Fruit fly (Drosophila melanogaster) whole organism, embryonic: ENCODE measurements around the gene MED27.

Experiments
- CG10654 ChIP-seq: fragments of 200-800 bp; sonication (Bioruptor generic); optimal IDR thresholded peaks from 2 replicates; lab custom pipeline; 2016; ENCODE audit warnings: missing biosample characterization, missing genetic modification characterization
- CG11085 ChIP-seq: fragments of 200-800 bp; sonication (Bioruptor generic); IDR thresholded peaks from 2 replicates; pipeline ENCODE4 v1.3.6; 2022; ENCODE audit warnings: missing biosample characterization, missing genetic modification characterization
- CG11696 ChIP-seq: fragments of 200-800 bp; sonication (Bioruptor generic); IDR thresholded peaks from 2 replicates; pipeline ENCODE4 v1.3.6; 2022; ENCODE audit warnings: missing biosample characterization, missing genetic modification characterization
- CG12104 ChIP-seq: fragments of 200-800 bp; sonication (Bioruptor generic); optimal IDR thresholded peaks from 3 replicates; lab custom pipeline; 2016; ENCODE audit warnings: missing biosample characterization, missing genetic modification characterization
- CG12155 ChIP-seq: fragments of 200-800 bp; sonication (Bioruptor generic); optimal IDR thresholded peaks from 3 replicates; lab custom pipeline; 2016; ENCODE audit warnings: missing biosample characterization, missing genetic modification characterization
- CG12769 ChIP-seq: fragments of 200-800 bp; sonication (Bioruptor generic); optimal IDR thresholded peaks from 2 replicates; lab custom pipeline; 2019; ENCODE audit warnings: missing biosample characterization, mild to moderate bottlenecking, missing genetic modification characterization, moderate library complexity
- CG12942 ChIP-seq: fragments of 200-800 bp; sonication (Bioruptor generic); optimal IDR thresholded peaks from 3 replicates; lab custom pipeline; 2016; ENCODE audit warnings: missing biosample characterization, missing genetic modification characterization
- CG13296 ChIP-seq: fragments of 200-800 bp; sonication (Bioruptor generic); optimal IDR thresholded peaks from 3 replicates; lab custom pipeline; 2018; ENCODE audit warnings: missing biosample characterization, mild to moderate bottlenecking, missing genetic modification characterization
- CG14860 ChIP-seq: fragments of 200-800 bp; sonication (Bioruptor generic); IDR thresholded peaks from 3 replicates; pipeline ENCODE4 v1.3.6; 2022; ENCODE audit warnings: missing biosample characterization, missing genetic modification characterization; ENCODE audit not compliant: partially characterized antibody
- CG17328 ChIP-seq: fragments of 200-800 bp; sonication (Bioruptor generic); IDR thresholded peaks from 2 replicates; pipeline ENCODE4 v1.3.6; 2022; ENCODE audit warnings: missing biosample characterization, missing genetic modification characterization
- CG31388 ChIP-seq: fragments of 200-800 bp; sonication (Bioruptor generic); optimal IDR thresholded peaks from 2 replicates; lab custom pipeline; 2016; ENCODE audit warnings: missing biosample characterization, missing genetic modification characterization
- CG31441 ChIP-seq: fragments of 200-800 bp; sonication (Bioruptor generic); IDR thresholded peaks from 2 replicates; pipeline ENCODE4 v1.3.6; 2022; ENCODE audit warnings: missing biosample characterization, missing genetic modification characterization
- CG3163 ChIP-seq: fragments of 200-800 bp; sonication (Bioruptor generic); optimal IDR thresholded peaks from 3 replicates; lab custom pipeline; 2016; ENCODE audit warnings: missing biosample characterization, missing genetic modification characterization
- CG3847 ChIP-seq: fragments of 200-800 bp; sonication (Bioruptor generic); IDR thresholded peaks from 2 replicates; pipeline ENCODE4 v1.3.6; 2022; ENCODE audit warnings: missing biosample characterization, missing genetic modification characterization
- CG6254 ChIP-seq: fragments of 200-800 bp; sonication (Bioruptor generic); optimal IDR thresholded peaks from 3 replicates; lab custom pipeline; 2017; ENCODE audit warnings: mild to moderate bottlenecking, missing biosample characterization, missing genetic modification reagents, missing genetic modification characterization
- CG7372 ChIP-seq: fragments of 200-800 bp; sonication (Bioruptor generic); IDR thresholded peaks from 2 replicates; pipeline ENCODE4 v1.3.6; 2022; ENCODE audit warnings: missing biosample characterization, missing genetic modification characterization
- CG7786 ChIP-seq: fragments of 200-800 bp; sonication (Bioruptor generic); optimal IDR thresholded peaks from 2 replicates; lab custom pipeline; 2016; ENCODE audit warnings: missing biosample characterization, missing genetic modification characterization
- CG7928 ChIP-seq: fragments of 200-800 bp; sonication (Bioruptor generic); optimal IDR thresholded peaks from 2 replicates; lab custom pipeline; 2017; ENCODE audit warnings: missing biosample characterization, mild to moderate bottlenecking, missing genetic modification characterization
- CG9437 ChIP-seq: fragments of 200-800 bp; sonication (Bioruptor generic); optimal IDR thresholded peaks from 2 replicates; lab custom pipeline; 2018; ENCODE audit warnings: missing biosample characterization, mild to moderate bottlenecking, missing genetic modification characterization
- H2.0 ChIP-seq: fragments of 200-800 bp; sonication (Bioruptor generic); IDR thresholded peaks from 2 replicates; pipeline ENCODE4 v1.3.6; 2022; ENCODE audit warnings: missing biosample characterization, missing genetic modification characterization
- Hr3 ChIP-seq: fragments of 200-800 bp; sonication (Bioruptor generic); optimal IDR thresholded peaks from 3 replicates; lab custom pipeline; 2016; ENCODE audit warnings: missing biosample characterization, missing genetic modification characterization
- Hsf ChIP-seq: fragments of 200-800 bp; sonication (Bioruptor generic); optimal IDR thresholded peaks from 3 replicates; lab custom pipeline; 2016; ENCODE audit warnings: missing biosample characterization, missing genetic modification characterization
- Lhr ChIP-seq: fragments of 200-800 bp; sonication (Bioruptor generic); optimal IDR thresholded peaks from 3 replicates; lab custom pipeline; 2017; ENCODE audit warnings: mild to moderate bottlenecking, missing biosample characterization, missing genetic modification reagents, missing genetic modification characterization
- Lim3 ChIP-seq: fragments of 200-800 bp; sonication (Bioruptor generic); IDR thresholded peaks from 2 replicates; pipeline ENCODE4 v1.3.6; 2022; ENCODE audit warnings: missing biosample characterization, missing genetic modification characterization
- MTF-1 ChIP-seq: fragments of 200-800 bp; sonication (Bioruptor generic); optimal IDR thresholded peaks from 2 replicates; lab custom pipeline; 2018; ENCODE audit warnings: missing biosample characterization, mild to moderate bottlenecking, missing genetic modification characterization, borderline replicate concordance
- Med ChIP-seq: fragments of 200-800 bp; sonication (Bioruptor generic); peaks from one replicate; lab custom pipeline; 2016; ENCODE audit warnings: missing biosample characterization, missing genetic modification characterization, mild to moderate bottlenecking, inconsistent platforms, moderate library complexity
- Myb ChIP-seq: fragments of 200-800 bp; sonication (Bioruptor generic); optimal IDR thresholded peaks from 2 replicates; lab custom pipeline; 2016; ENCODE audit warnings: missing biosample characterization, missing genetic modification characterization
- NC2β ChIP-seq: fragments of 200-800 bp; sonication (Bioruptor generic); optimal IDR thresholded peaks from 2 replicates; lab custom pipeline; 2016; ENCODE audit warnings: missing biosample characterization, missing genetic modification characterization
- Oaz ChIP-seq: fragments of 200-800 bp; sonication (Bioruptor generic); IDR thresholded peaks from 2 replicates; pipeline ENCODE4 v1.3.6; 2022; ENCODE audit warnings: missing biosample characterization, missing genetic modification characterization
- Optix ChIP-seq: fragments of 200-800 bp; sonication (Bioruptor generic); IDR thresholded peaks from 3 replicates; pipeline ENCODE4 v1.3.6; 2022; ENCODE audit warnings: missing biosample characterization, missing genetic modification characterization
- Poxn ChIP-seq: fragments of 200-800 bp; sonication (Bioruptor generic); IDR thresholded peaks from 2 replicates; pipeline ENCODE4 v1.3.6; 2022; ENCODE audit warnings: missing biosample characterization, missing genetic modification characterization
- Ptx1 ChIP-seq: fragments of 200-800 bp; sonication (Bioruptor generic); IDR thresholded peaks from 2 replicates; pipeline ENCODE4 v1.3.6; 2022; ENCODE audit warnings: missing biosample characterization, missing genetic modification characterization
- Vsx1 ChIP-seq: fragments of 200-800 bp; sonication (Bioruptor generic); optimal IDR thresholded peaks from 2 replicates; lab custom pipeline; 2017; ENCODE audit warnings: missing biosample characterization, mild to moderate bottlenecking, missing genetic modification characterization, missing genetic modification reagents
- al ChIP-seq: fragments of 200-800 bp; sonication (Bioruptor generic); IDR thresholded peaks from 2 replicates; pipeline ENCODE4 v1.3.6; 2022; ENCODE audit warnings: missing biosample characterization, missing genetic modification characterization
- ase ChIP-seq: fragments of 200-800 bp; sonication (Bioruptor generic); IDR thresholded peaks from 3 replicates; pipeline ENCODE4 v1.3.6; 2022; ENCODE audit warnings: missing biosample characterization, missing genetic modification characterization
- chinmo ChIP-seq: fragments of 200-800 bp; sonication (Bioruptor generic); IDR thresholded peaks from 4 replicates; pipeline ENCODE4 v1.3.6; 2022; ENCODE audit warnings: missing biosample characterization, missing genetic modification characterization; ENCODE audit not compliant: partially characterized antibody
- chm ChIP-seq: fragments of 200-800 bp; sonication (Bioruptor generic); IDR thresholded peaks from 2 replicates; pipeline ENCODE4 v1.3.6; 2022; ENCODE audit warnings: missing biosample characterization, missing genetic modification characterization
- crol ChIP-seq: fragments of 200-800 bp; sonication (Bioruptor generic); IDR thresholded peaks from 2 replicates; pipeline ENCODE4 v1.3.6; 2022; ENCODE audit warnings: missing biosample characterization, missing genetic modification characterization
- ham ChIP-seq: fragments of 200-800 bp; sonication (Bioruptor generic); IDR thresholded peaks from 2 replicates; pipeline ENCODE4 v1.3.6; 2022; ENCODE audit warnings: missing biosample characterization, missing genetic modification characterization
- hkb ChIP-seq, 2 experiments: fragments of 200-800 bp in 1 of 2; fragments of >200 bp in 1 of 2; sonication (Bioruptor generic) in 1 of 2; IDR thresholded peaks in 1 of 2; optimal IDR thresholded peaks in 1 of 2; 2 replicates each; pipeline versions ENCODE4 v1.3.6 to Lab custom; 2017 to 2022; ENCODE audit warnings: missing biosample characterization in 1 of 2, missing genetic modification characterization in 1 of 2
- lola ChIP-seq, 3 experiments: fragments of >200 bp in 2 of 3; fragments of 200-800 bp in 1 of 3; sonication (Bioruptor generic) in 1 of 3; optimal IDR thresholded peaks; 2 replicates each; lab custom pipeline; 2017 to 2019; ENCODE audit warnings: missing biosample characterization in 3 of 3, missing genetic modification characterization in 3 of 3, mild to moderate bottlenecking in 1 of 3, moderate library complexity in 1 of 3
- odd ChIP-seq: fragments of 200-800 bp; sonication (Bioruptor generic); optimal IDR thresholded peaks from 2 replicates; lab custom pipeline; 2017; ENCODE audit warnings: missing biosample characterization, mild to moderate bottlenecking, missing genetic modification characterization
- psq ChIP-seq: fragments of 200-800 bp; sonication (Bioruptor generic); optimal IDR thresholded peaks from 2 replicates; lab custom pipeline; 2017; ENCODE audit warnings: missing biosample characterization, missing genetic modification characterization
- salm ChIP-seq: fragments of 200-800 bp; sonication (Bioruptor generic); optimal IDR thresholded peaks from 2 replicates; lab custom pipeline; 2018; ENCODE audit warnings: missing biosample characterization, mild to moderate bottlenecking, missing genetic modification characterization
- slp2 ChIP-seq: fragments of 200-800 bp; sonication (Bioruptor generic); optimal IDR thresholded peaks from 2 replicates; lab custom pipeline; 2016; ENCODE audit warnings: missing biosample characterization, missing genetic modification characterization
- sna ChIP-seq: fragments of 200-800 bp; sonication (Bioruptor generic); IDR thresholded peaks from 2 replicates; pipeline ENCODE4 v1.3.6; 2022; ENCODE audit warnings: missing biosample characterization, missing genetic modification characterization; ENCODE audit not compliant: partially characterized antibody
- stwl ChIP-seq: fragments of 200-800 bp; sonication (Bioruptor generic); optimal IDR thresholded peaks from 3 replicates; lab custom pipeline; 2018; ENCODE audit warnings: missing biosample characterization, mild to moderate bottlenecking, missing genetic modification characterization, moderate library complexity
- tx ChIP-seq: fragments of 200-800 bp; sonication (Bioruptor generic); optimal IDR thresholded peaks from 2 replicates; lab custom pipeline; 2016; ENCODE audit warnings: missing biosample characterization, missing genetic modification characterization
- unc-4 ChIP-seq: fragments of 200-800 bp; sonication (Bioruptor generic); IDR thresholded peaks from 2 replicates; pipeline ENCODE4 v1.3.6; 2022; ENCODE audit warnings: missing biosample characterization, missing genetic modification characterization; ENCODE audit not compliant: partially characterized antibody
- zfh1 ChIP-seq: fragments of 200-800 bp; sonication (Bioruptor generic); IDR thresholded peaks from 3 replicates; pipeline ENCODE4 v1.3.6; 2022; ENCODE audit warnings: missing biosample characterization, missing genetic modification characterization

MED27 gene

DNA sequence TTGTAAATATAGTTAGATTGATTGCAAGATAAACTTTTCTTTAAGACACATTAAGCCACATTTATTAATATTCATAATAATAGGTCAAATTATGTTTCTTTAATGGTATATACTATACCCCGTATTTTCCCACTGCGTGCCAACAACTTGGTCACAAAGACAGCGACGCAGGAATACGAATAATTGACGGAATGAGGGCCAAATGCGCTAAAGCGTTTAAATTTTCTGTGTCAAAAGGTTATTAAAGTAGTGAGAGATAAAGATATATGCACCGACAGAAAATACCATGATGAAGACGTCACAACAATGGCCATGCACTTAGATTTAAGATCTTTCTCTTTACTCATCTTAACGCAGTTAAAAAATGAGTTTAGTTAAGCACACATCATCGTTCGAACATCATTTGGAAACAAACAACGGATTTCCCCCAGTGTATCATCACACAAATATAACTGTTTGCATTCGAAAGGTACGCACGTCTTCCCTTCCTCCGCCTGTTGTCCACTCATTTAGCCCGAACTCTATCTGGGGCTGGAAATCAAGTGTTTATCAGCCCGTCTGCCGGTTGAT lies 34.5 kb upstream of the MED27 start (continued):
- TF ChIP-seq chinmo (GFP tag; lab: Robert Waterston, UW) (no peak), CG10654 (GFP tag; lab: Kevin White, UChicago) (peak; percentile 40), Myb (GFP tag; lab: Kevin White, UChicago) (peak; percentile 53), NC2β (GFP tag; lab: Kevin White, UChicago) (peak; percentile 62), odd (peak; percentile 51), CG7786 (peak; percentile 70), zfh1 (GFP tag; lab: Robert Waterston, UW) (peak; percentile 74), CG31441 (GFP tag; lab: Robert Waterston, UW) (peak; percentile 79), CG12769 (peak; percentile 71), CG11696 (no peak), slp2 (peak; percentile 48), crol (GFP tag; lab: Robert Waterston, UW) (peak; percentile 82), tx (GFP tag; lab: Kevin White, UChicago) (peak; percentile 14), Poxn (no peak), CG3163 (GFP tag; lab: Kevin White, UChicago) (peak; percentile 52), CG11085 (GFP tag; lab: Robert Waterston, UW) (peak; percentile 48; the same call in 1 of the 2 replicates), salm (tag; lab: Kevin White, UChicago) (peak; percentile 16), CG7928 (no peak), CG7372 (GFP tag; lab: Robert Waterston, UW) (peak; percentile 55; the same call in 1 of the 2 replicates), Hsf (GFP tag; lab: Kevin White, UChicago) (peak; percentile 54), sna (no peak), psq (GFP tag; lab: Kevin White, UChicago) (no peak), ham (no peak), Ptx1 (GFP tag; lab: Robert Waterston, UW) (peak; percentile 71), CG14860 (no peak), CG9437 (GFP tag; lab: Kevin White, UChicago) (peak; percentile 76), ase (peak; percentile 55; the same call in 1 of the 3 replicates), CG6254 (GFP tag; lab: Kevin White, UChicago) (peak; percentile 55), unc-4 (GFP tag; lab: Robert Waterston, UW) (no peak), MTF-1 (GFP tag; lab: Kevin White, UChicago) (peak; percentile 25), CG3847 (GFP tag; lab: Robert Waterston, UW) (peak; percentile 48; the same call in 1 of the 2 replicates), H2.0 (GFP tag; lab: Robert Waterston, UW) (peak; percentile 68), Oaz (GFP tag; lab: Robert Waterston, UW) (no peak), Med (GFP tag; lab: Kevin White, UChicago) (peak; percentile 94), Lhr (GFP tag; lab: Kevin White, UChicago) (no peak), CG17328 (GFP tag; lab: Robert Waterston, UW) (peak; percentile 58), CG12942 (GFP tag; lab: Kevin White, UChicago) (peak; percentile 6), chm (GFP tag; lab: Robert Waterston, UW) (peak; percentile 62; the same call in 1 of the 2 replicates), CG12104 (GFP tag; lab: Kevin White, UChicago) (peak; percentile 73), CG31388 (GFP tag; lab: Kevin White, UChicago) (peak; percentile 0), Vsx1 (GFP tag; lab: Kevin White, UChicago) (peak; percentile 9), Hr3 (peak; percentile 68), Lim3 (GFP tag; lab: Robert Waterston, UW) (no peak), CG13296 (GFP tag; lab: Kevin White, UChicago) (no peak), al (GFP tag; lab: Robert Waterston, UW) (no peak), Optix (GFP tag; lab: Robert Waterston, UW) (peak; percentile 71; the same call in 2 of the 3 replicates), stwl (no peak), CG12155 (GFP tag; lab: Kevin White, UChicago) (no peak), hkb (optimal IDR thresholded peaks at IDR 0.05; lab: Kevin White, UChicago) (no peak), hkb (GFP tag; IDR thresholded peaks at IDR 0.05; lab: Robert Waterston, UW) (peak; percentile 71), lola (GFP tag; optimal IDR thresholded peaks at IDR 0.05; lab: Kevin White, UChicago) (peak in 1 of 3 experiments; percentile 67)
